Worm (Caenorhabditis elegans) whole organism, L4 larva: ENCODE results near the gene ZK105.6.

Experiments used
- D1046.2 ChIP-seq: fragments of 200-800 bp; sonication (Bioruptor generic); IDR thresholded peaks from 2 replicates; pipeline ENCODE4 v1.3.6; 2022; ENCODE audit warnings: missing genetic modification characterization, missing compliant biosample characterization
- F10B5.3 ChIP-seq: sonication (generic microtip); optimal IDR thresholded peaks from 2 replicates; lab custom pipeline; 2016; ENCODE audit warnings: mild to moderate bottlenecking, missing genetic modification characterization, missing compliant biosample characterization
- F44E2.7 ChIP-seq: fragments of 200-800 bp; sonication (Bioruptor generic); IDR thresholded peaks from 2 replicates; pipeline ENCODE4 v2.1.2; 2022; ENCODE audit warnings: missing genetic modification characterization, missing compliant biosample characterization
- F49E8.2 ChIP-seq: sonication (generic microtip); optimal IDR thresholded peaks from 2 replicates; lab custom pipeline; 2016; ENCODE audit warnings: missing compliant biosample characterization, mild to moderate bottlenecking, missing genetic modification characterization, borderline replicate concordance
- R02D3.7 ChIP-seq: fragments of 150-350 bp; sonication (generic microtip); optimal IDR thresholded peaks from 3 replicates; lab custom pipeline; 2014; ENCODE audit warnings: missing biosample characterization, missing genetic modification characterization
- T20F7.1 ChIP-seq: fragments of 200-800 bp; sonication (Bioruptor generic); optimal IDR thresholded peaks from 2 replicates; lab custom pipeline; 2018; ENCODE audit warnings: mild to moderate bottlenecking, missing genetic modification characterization, missing compliant biosample characterization
- Y75B8A.6 ChIP-seq: fragments of 200-800 bp; sonication (Bioruptor generic); IDR thresholded peaks from 2 replicates; pipeline ENCODE4 v1.3.6; 2022; ENCODE audit warnings: missing genetic modification reagents, missing genetic modification characterization, missing compliant biosample characterization
- ZK337.2 ChIP-seq: fragments of 200-800 bp; sonication (Bioruptor generic); IDR thresholded peaks from 2 replicates; pipeline ENCODE4 v1.3.6; 2022; ENCODE audit warnings: missing genetic modification reagents, missing genetic modification characterization, missing compliant biosample characterization
- ZK546.5 ChIP-seq, 2 experiments: sonication (generic microtip); optimal IDR thresholded peaks; 2 replicates each; lab custom pipeline; 2017; ENCODE audit warnings: missing biosample characterization in 2 of 2, missing genetic modification characterization in 2 of 2
- aly-2 ChIP-seq: sonication (generic microtip); optimal IDR thresholded peaks from 2 replicates; lab custom pipeline; 2018; ENCODE audit warnings: missing biosample characterization, missing genetic modification characterization
- ceh-20 ChIP-seq: fragments of 200-800 bp; sonication (Bioruptor generic); IDR thresholded peaks from 2 replicates; pipeline ENCODE4 v1.3.6; 2022; ENCODE audit warnings: missing genetic modification reagents, missing genetic modification characterization, missing compliant biosample characterization
- ceh-28 ChIP-seq: fragments of 150-350 bp; optimal IDR thresholded peaks from 2 replicates; lab custom pipeline; 2014; ENCODE audit warnings: missing biosample characterization, missing genetic modification reagents, missing genetic modification characterization
- ceh-32 ChIP-seq: sonication (generic microtip); optimal IDR thresholded peaks from 2 replicates; lab custom pipeline; 2016; ENCODE audit warnings: mild to moderate bottlenecking, missing genetic modification characterization, missing compliant biosample characterization; ENCODE audit not compliant: poor library complexity
- ceh-62 ChIP-seq: sonication (generic microtip); optimal IDR thresholded peaks from 2 replicates; lab custom pipeline; 2017; ENCODE audit warnings: missing biosample characterization, missing genetic modification characterization
- ceh-82 ChIP-seq: sonication (generic microtip); optimal IDR thresholded peaks from 2 replicates; lab custom pipeline; 2017; ENCODE audit warnings: missing biosample characterization, missing genetic modification characterization
- daf-12 ChIP-seq: fragments of 150-350 bp; optimal IDR thresholded peaks from 2 replicates; lab custom pipeline; 2014; ENCODE audit warnings: missing biosample characterization, missing genetic modification reagents, missing genetic modification characterization
- daf-16 ChIP-seq, 3 experiments: sonication (generic microtip); optimal IDR thresholded peaks; 2 replicates each; lab custom pipeline; 2016 to 2017; ENCODE audit warnings: missing genetic modification characterization in 3 of 3, missing genetic modification reagents in 3 of 3, mild to moderate bottlenecking in 2 of 3, missing compliant biosample characterization in 2 of 3, missing biosample characterization in 1 of 3, moderate library complexity in 1 of 3
- dmd-6 ChIP-seq: fragments of 200-800 bp; sonication (Bioruptor generic); IDR thresholded peaks from 2 replicates; pipeline ENCODE4 v1.3.6; 2022; ENCODE audit warnings: missing genetic modification reagents, missing genetic modification characterization, missing compliant biosample characterization
- dpl-1 ChIP-seq: fragments of 150-350 bp; optimal IDR thresholded peaks from 2 replicates; lab custom pipeline; 2014; ENCODE audit warnings: missing biosample characterization, missing genetic modification reagents, missing genetic modification characterization
- egl-27 ChIP-seq: sonication (generic microtip); optimal IDR thresholded peaks from 3 replicates; lab custom pipeline; 2017; ENCODE audit warnings: missing biosample characterization, missing genetic modification reagents, missing genetic modification characterization
- fos-1 ChIP-seq: fragments of 150-350 bp; optimal IDR thresholded peaks from 2 replicates; lab custom pipeline; 2014; ENCODE audit warnings: missing biosample characterization, missing genetic modification characterization
- gei-8 ChIP-seq: fragments of 200-800 bp; sonication (Bioruptor generic); optimal IDR thresholded peaks from 2 replicates; lab custom pipeline; 2018; ENCODE audit warnings: mild to moderate bottlenecking, missing genetic modification characterization, missing compliant biosample characterization
- hif-1 ChIP-seq, 2 experiments: sonication (generic microtip); optimal IDR thresholded peaks; 2 replicates each; lab custom pipeline; 2016 to 2017; ENCODE audit warnings: missing compliant biosample characterization in 2 of 2, missing genetic modification characterization in 2 of 2, missing genetic modification reagents in 2 of 2, missing genotype in 2 of 2, mild to moderate bottlenecking in 1 of 2
- hlh-30 ChIP-seq: sonication (generic microtip); optimal IDR thresholded peaks from 2 replicates; lab custom pipeline; 2017; ENCODE audit warnings: antibody characterized with exemption, mild to moderate bottlenecking, missing genetic modification characterization, missing compliant biosample characterization; ENCODE audit not compliant: insufficient read depth
- lin-1 ChIP-seq: fragments of 200-800 bp; sonication (Bioruptor generic); IDR thresholded peaks from 2 replicates; pipeline ENCODE4 v1.3.6; 2022; ENCODE audit warnings: missing genetic modification reagents, missing genetic modification characterization, missing compliant biosample characterization
- lin-38 ChIP-seq: fragments of 200-800 bp; sonication (Bioruptor generic); IDR thresholded peaks from 2 replicates; pipeline ENCODE4 v1.3.6; 2022; ENCODE audit warnings: missing genetic modification reagents, missing genetic modification characterization, missing compliant biosample characterization
- madf-5 ChIP-seq, 2 experiments: fragments of 200-800 bp; sonication (Bioruptor generic); IDR thresholded peaks; 2 replicates each; pipeline ENCODE4 v1.3.6; 2022; ENCODE audit warnings: missing compliant biosample characterization in 2 of 2, missing genetic modification characterization in 2 of 2
- mdl-1 ChIP-seq, 2 experiments: fragments of 150-350 bp in 1 of 2; sonication (generic microtip) in 1 of 2; optimal IDR thresholded peaks; 2 replicates each; lab custom pipeline; 2014 to 2017; ENCODE audit warnings: missing biosample characterization in 2 of 2, missing genetic modification characterization in 2 of 2
- mes-2 ChIP-seq: sonication (generic microtip); optimal IDR thresholded peaks from 2 replicates; lab custom pipeline; 2016; ENCODE audit warnings: missing genotype, mild to moderate bottlenecking, missing genetic modification characterization, missing compliant biosample characterization; ENCODE audit not compliant: poor library complexity, severe bottlenecking
- mxl-3 ChIP-seq: fragments of 200-800 bp; sonication (Bioruptor generic); optimal IDR thresholded peaks from 2 replicates; lab custom pipeline; 2018; ENCODE audit warnings: mild to moderate bottlenecking, missing genetic modification characterization, missing compliant biosample characterization
- nhr-10 ChIP-seq: fragments of 150-350 bp; optimal IDR thresholded peaks from 2 replicates; lab custom pipeline; 2014; ENCODE audit warnings: missing biosample characterization, missing genetic modification characterization
- nhr-102 ChIP-seq: sonication (generic microtip); optimal IDR thresholded peaks from 2 replicates; lab custom pipeline; 2016; ENCODE audit warnings: mild to moderate bottlenecking, missing genetic modification characterization, moderate library complexity, missing compliant biosample characterization
- nhr-237 ChIP-seq: sonication (generic microtip); optimal IDR thresholded peaks from 2 replicates; lab custom pipeline; 2017; ENCODE audit warnings: missing biosample characterization, missing genetic modification characterization
- nhr-28 ChIP-seq: fragments of 150-350 bp; optimal IDR thresholded peaks from 2 replicates; lab custom pipeline; 2014; ENCODE audit warnings: missing biosample characterization, missing genetic modification characterization
- pha-4 ChIP-seq, 2 experiments: fragments of 150-350 bp in 1 of 2; fragments of 200-800 bp in 1 of 2; sonication (Bioruptor generic) in 1 of 2; IDR thresholded peaks in 1 of 2; optimal IDR thresholded peaks in 1 of 2; 2 replicates each; pipeline versions ENCODE4 v1.3.6 to Lab custom; 2014 to 2022; ENCODE audit warnings: missing genetic modification characterization in 2 of 2, missing genetic modification reagents in 2 of 2, missing biosample characterization in 1 of 2, missing compliant biosample characterization in 1 of 2
- pqm-1 ChIP-seq: sonication (generic microtip); optimal IDR thresholded peaks from 2 replicates; lab custom pipeline; 2017; ENCODE audit warnings: missing biosample characterization, missing genetic modification characterization
- sdz-12 ChIP-seq: fragments of 200-800 bp; sonication (Bioruptor generic); optimal IDR thresholded peaks from 2 replicates; lab custom pipeline; 2018; ENCODE audit warnings: mild to moderate bottlenecking, missing genetic modification characterization, missing compliant biosample characterization
- set-16 ChIP-seq: fragments of 200-800 bp; sonication (Bioruptor generic); IDR thresholded peaks from 2 replicates; pipeline ENCODE4 v1.3.6; 2022; ENCODE audit warnings: missing genetic modification reagents, missing genetic modification characterization, missing compliant biosample characterization
- skn-1 ChIP-seq: fragments of 150-350 bp; optimal IDR thresholded peaks from 2 replicates; lab custom pipeline; 2014; ENCODE audit warnings: missing biosample characterization, missing genetic modification characterization
- spr-3 ChIP-seq: fragments of 200-800 bp; sonication (Bioruptor generic); optimal IDR thresholded peaks from 2 replicates; lab custom pipeline; 2018; ENCODE audit warnings: mild to moderate bottlenecking, missing genetic modification characterization, missing compliant biosample characterization
- unc-39 ChIP-seq: sonication (generic microtip); optimal IDR thresholded peaks from 2 replicates; lab custom pipeline; 2017; ENCODE audit warnings: missing biosample characterization, missing genetic modification characterization
- unc-62 ChIP-seq, 3 experiments: fragments of 150-350 bp in 1 of 3; sonication (generic microtip); optimal IDR thresholded peaks in 2 of 3; peaks in 1 of 3; 1 replicate in 1 of 3; 2 replicates in 2 of 3; lab custom pipeline; 2014 to 2017; ENCODE audit warnings: missing biosample characterization in 3 of 3, missing genetic modification characterization in 3 of 3, missing genetic modification reagents in 3 of 3, missing genotype in 1 of 3
- zip-11 ChIP-seq: fragments of 200-800 bp; sonication (Bioruptor generic); IDR thresholded peaks from 2 replicates; pipeline ENCODE4 v1.3.6; 2022; ENCODE audit warnings: missing genetic modification characterization, missing compliant biosample characterization
- ztf-11 ChIP-seq: fragments of 150-350 bp; optimal IDR thresholded peaks from 2 replicates; lab custom pipeline; 2014; ENCODE audit warnings: missing biosample characterization, missing genetic modification characterization
- ztf-7 ChIP-seq: fragments of 150-350 bp; optimal IDR thresholded peaks from 2 replicates; lab custom pipeline; 2014; ENCODE audit warnings: missing biosample characterization, missing genetic modification characterization

The ZK105.6 gene

DNA sequence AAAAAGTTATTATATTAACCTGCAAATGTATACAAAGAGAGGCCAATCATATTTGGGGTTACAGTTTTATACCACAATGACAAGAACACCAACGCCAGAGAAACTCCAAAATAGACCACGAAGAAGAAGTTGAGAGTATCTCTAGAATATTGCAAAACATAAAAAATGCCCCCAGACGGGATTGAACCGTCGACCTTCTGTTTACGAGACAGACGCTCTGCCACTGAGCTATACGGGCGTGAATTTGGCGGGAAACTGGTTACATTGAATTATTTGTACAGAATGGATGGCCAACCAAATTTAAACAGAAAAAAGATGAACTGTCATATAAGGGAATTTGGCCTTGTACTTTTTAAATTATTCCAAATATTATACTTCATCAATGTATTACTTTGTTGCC, 6.6 kb upstream of the ZK105.6 start (continued):
- TF ChIP-seq unc-62 (GFP tag; optimal IDR thresholded peaks at IDR 0.05 in 1 of 2; lab: Kevin White, UChicago) (peak in 1 of 2 experiments; percentile 8), unc-62 (tag; optimal IDR thresholded peaks at IDR 0.05; lab: Kevin White, UChicago) (no peak), madf-5 (GFP tag; IDR thresholded peaks at IDR 0.05; lab: Robert Waterston, UW) (no peak), dmd-6 (GFP tag; lab: Robert Waterston, UW) (peak; percentile 37; the same call in 1 of the 2 replicates), ceh-62 (tag; lab: Kevin White, UChicago) (no peak), nhr-28 (peak; percentile 7), nhr-10 (tag; lab: Kevin White, UChicago) (no peak), T20F7.1 (GFP tag; lab: Kevin White, UChicago) (peak; percentile 6), lin-38 (GFP tag; lab: Robert Waterston, UW) (peak; percentile 26; the same call in 1 of the 2 replicates), nhr-102 (no peak), hlh-30 (tag; lab: Kevin White, UChicago) (peak; percentile 64), pha-4 (GFP tag; IDR thresholded peaks at IDR 0.05; lab: Robert Waterston, UW) (peak; percentile 25; the same call in 1 of the 2 replicates), pha-4 (tag; optimal IDR thresholded peaks at IDR 0.05; lab: Kevin White, UChicago) (no peak), zip-11 (GFP tag; lab: Robert Waterston, UW) (no peak), pqm-1 (no peak), Y75B8A.6 (GFP tag; lab: Robert Waterston, UW) (no peak), mes-2 (peak; percentile 67), hif-1 (tag; optimal IDR thresholded peaks at IDR 0.05; lab: Kevin White, UChicago) (peak in 1 of 2 experiments; percentile 19), gei-8 (GFP tag; lab: Kevin White, UChicago) (peak; percentile 24), dpl-1 (GFP tag; lab: Kevin White, UChicago) (peak; percentile 38), ceh-28 (no peak), skn-1 (tag; lab: Kevin White, UChicago) (no peak)

DNA sequence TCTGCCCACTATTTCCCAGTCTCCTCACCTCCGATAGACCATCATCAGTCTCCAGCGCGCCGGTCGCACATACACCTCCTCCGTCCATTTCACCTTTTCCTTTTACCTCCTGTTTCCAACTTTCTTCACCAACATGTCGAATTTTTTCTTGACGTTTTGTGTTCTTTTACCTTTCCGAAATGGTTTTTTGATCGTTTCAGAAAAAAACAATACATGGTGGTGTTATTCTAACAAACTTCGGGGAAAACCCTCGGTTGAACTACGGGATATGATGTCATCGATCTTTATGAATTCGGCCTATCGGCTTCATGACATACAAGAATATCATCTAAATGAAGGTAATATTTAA, 4.8 kb upstream of the ZK105.6 start, which contains the start of gene Y97E10C.1:
Gene Y97E10C.1, plus strand, starts transcription at position 201 of the 349 bp plus-strand sequence.
- TF ChIP-seq ztf-11 (tag; lab: Kevin White, UChicago) (no peak), unc-62 (GFP tag; optimal IDR thresholded peaks at IDR 0.05 in 1 of 2; lab: Kevin White, UChicago) (peak in 1 of 2 experiments; percentile 55), unc-62 (tag; optimal IDR thresholded peaks at IDR 0.05; lab: Kevin White, UChicago) (no peak), ZK337.2 (GFP tag; lab: Robert Waterston, UW) (no peak)

DNA sequence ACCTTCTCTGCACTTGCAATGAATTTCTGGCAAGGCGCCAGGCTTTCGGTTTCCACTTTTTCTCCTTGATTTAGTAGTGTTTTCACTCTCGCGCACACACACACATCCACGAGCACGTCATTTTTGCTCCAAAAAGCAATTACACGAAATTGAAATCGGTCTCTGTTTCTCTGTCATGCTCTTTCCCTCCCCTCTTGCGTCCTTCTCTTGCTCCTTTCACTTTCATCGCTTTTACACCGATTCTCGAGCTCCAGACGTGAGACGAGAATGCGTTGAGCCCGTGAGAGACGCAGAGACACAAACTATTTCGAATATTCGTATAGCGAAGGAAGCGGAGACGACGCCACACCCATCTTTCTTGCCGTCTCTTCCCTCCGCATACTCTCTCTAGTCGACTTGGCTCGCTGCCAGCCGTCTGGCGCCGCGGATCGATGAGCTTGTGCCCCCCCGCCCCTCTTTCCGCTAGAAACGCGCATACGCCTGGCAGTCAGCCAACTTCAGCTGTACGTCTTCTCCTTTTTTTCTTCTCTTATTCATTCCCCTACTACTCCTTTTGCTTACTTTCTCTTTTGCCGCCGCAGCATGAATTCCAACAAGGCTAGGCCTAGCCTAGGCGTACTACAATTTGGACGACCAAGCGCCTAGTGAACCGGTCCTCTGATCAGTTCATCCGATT, 4.3 kb upstream of the ZK105.6 start:
- TF ChIP-seq ceh-32 (tag; lab: Kevin White, UChicago) (peak; percentile 59), lin-38 (GFP tag; lab: Robert Waterston, UW) (peak; percentile 54), T20F7.1 (GFP tag; lab: Kevin White, UChicago) (no peak), mxl-3 (GFP tag; lab: Kevin White, UChicago) (peak; percentile 1), ceh-20 (GFP tag; lab: Robert Waterston, UW) (peak; percentile 92), F49E8.2 (tag; lab: Kevin White, UChicago) (no peak), lin-1 (GFP tag; lab: Robert Waterston, UW) (no peak), unc-39 (tag; lab: Kevin White, UChicago) (no peak), set-16 (GFP tag; lab: Robert Waterston, UW) (peak; percentile 98), F10B5.3 (no peak), fos-1 (no peak), spr-3 (no peak), daf-12 (tag; lab: Kevin White, UChicago) (no peak), R02D3.7 (tag; lab: Kevin White, UChicago) (no peak), daf-16 (GFP tag; optimal IDR thresholded peaks at IDR 0.05; lab: Kevin White, UChicago) (peak in 1 of 2 experiments; percentile 78), daf-16 (tag; optimal IDR thresholded peaks at IDR 0.05; lab: Kevin White, UChicago) (no peak), F44E2.7 (GFP tag; lab: Robert Waterston, UW) (no peak), nhr-102 (peak; percentile 23), D1046.2 (GFP tag; lab: Robert Waterston, UW) (0 out of 2 replicates have a peak, but pooled peaks have one; percentile 4), aly-2 (tag; lab: Kevin White, UChicago) (no peak), mdl-1 (tag; optimal IDR thresholded peaks at IDR 0.05; lab: Kevin White, UChicago) (peak; percentile 9 to 56), ceh-82 (tag; lab: Kevin White, UChicago) (no peak), ZK546.5 (tag; optimal IDR thresholded peaks at IDR 0.05; lab: Kevin White, UChicago) (no peak), ztf-7 (tag; lab: Kevin White, UChicago) (no peak), nhr-237 (tag; lab: Kevin White, UChicago) (no peak), egl-27 (no peak), sdz-12 (GFP tag; lab: Kevin White, UChicago) (no peak)
